Fruit fly (Drosophila melanogaster): ENCODE measurements around the gene CG5973.

The CG5973 gene

dm6 chr2L:7410609-7411008 is 26.7 kb upstream of the CG5973 start, which contains the start of gene CG15818:
CG15818 (plus strand) TSS chr2L:7410909.
- TF ChIP-seq insv (optimal IDR thresholded peaks at IDR 0.05) (no peak), h (optimal IDR thresholded peaks at IDR 0.05) (no peak), Myc (optimal IDR thresholded peaks at IDR 0.05) (no peak), ttk (optimal IDR thresholded peaks at IDR 0.05) (no peak), psq (optimal IDR thresholded peaks at IDR 0.05) (no peak), Sin3A (optimal IDR thresholded peaks at IDR 0.05) (no peak)

dm6 chr2L:7411947-7412621 is 25.2 kb upstream of the CG5973 start, which contains the start of gene chm:
chm (plus strand) TSS chr2L:7412417.
- TF ChIP-seq insv (optimal IDR thresholded peaks at IDR 0.05) (no peak), ttk (optimal IDR thresholded peaks at IDR 0.05) (no peak), Myc (optimal IDR thresholded peaks at IDR 0.05) (no peak), Sin3A (optimal IDR thresholded peaks at IDR 0.05) (no peak), psq (optimal IDR thresholded peaks at IDR 0.05) (no peak), h (optimal IDR thresholded peaks at IDR 0.05) (no peak)

- TF ChIP-seq Sin3A (optimal IDR thresholded peaks at IDR 0.05), result no peak
Measured at dm6 chr2L:7418148-7418988, 18.9 kb upstream of the CG5973 start.

- TF ChIP-seq Sin3A (optimal IDR thresholded peaks at IDR 0.05) (no peak), h (optimal IDR thresholded peaks at IDR 0.05) (no peak), Myc (optimal IDR thresholded peaks at IDR 0.05) (no peak)
Measured at dm6 chr2L:7419408-7420304, 17.6 kb upstream of the CG5973 start.

- TF ChIP-seq Myc (optimal IDR thresholded peaks at IDR 0.05) (no peak), insv (optimal IDR thresholded peaks at IDR 0.05) (no peak), ttk (optimal IDR thresholded peaks at IDR 0.05) (no peak), psq (optimal IDR thresholded peaks at IDR 0.05) (no peak), h (optimal IDR thresholded peaks at IDR 0.05) (no peak), Sin3A (optimal IDR thresholded peaks at IDR 0.05) (no peak)
Measured at dm6 chr2L:7420305-7421287, 16.7 kb upstream of the CG5973 start.

dm6 chr2L:7422429-7423283 is 14.6 kb upstream of the CG5973 start:
- TF ChIP-seq h (optimal IDR thresholded peaks at IDR 0.05) (no peak), psq (optimal IDR thresholded peaks at IDR 0.05) (no peak)

dm6 chr2L:7423333-7423895 is 13.9 kb upstream of the CG5973 start:
- no peak for TF ChIP-seq psq (optimal IDR thresholded peaks at IDR 0.05)
- TF ChIP-seq insv (optimal IDR thresholded peaks at IDR 0.05), result no peak
- TF ChIP-seq Sin3A (optimal IDR thresholded peaks at IDR 0.05), result no peak
- TF ChIP-seq Myc (optimal IDR thresholded peaks at IDR 0.05), result no peak
- no peak for TF ChIP-seq h (optimal IDR thresholded peaks at IDR 0.05)
- TF ChIP-seq ttk (optimal IDR thresholded peaks at IDR 0.05), result no peak

dm6 chr2L:7424282-7424905 is 12.9 kb upstream of the CG5973 start:
- no peak for TF ChIP-seq Sin3A (optimal IDR thresholded peaks at IDR 0.05)
- no peak for TF ChIP-seq h (optimal IDR thresholded peaks at IDR 0.05)
- no peak for TF ChIP-seq ttk (optimal IDR thresholded peaks at IDR 0.05)
- no peak for TF ChIP-seq psq (optimal IDR thresholded peaks at IDR 0.05)
- TF ChIP-seq Myc (optimal IDR thresholded peaks at IDR 0.05), result no peak
- no peak for TF ChIP-seq insv (optimal IDR thresholded peaks at IDR 0.05)

dm6 chr2L:7424907-7425689 is 12.2 kb upstream of the CG5973 start:
- TF ChIP-seq Sin3A (optimal IDR thresholded peaks at IDR 0.05) (no peak), Myc (optimal IDR thresholded peaks at IDR 0.05) (no peak), h (optimal IDR thresholded peaks at IDR 0.05) (no peak), ttk (optimal IDR thresholded peaks at IDR 0.05) (no peak)
